Worm (Caenorhabditis elegans) whole organism, young adult: ENCODE results near the gene B0280.9.

Experiments used
- B0019.2 ChIP-seq: fragments of 200-800 bp; sonication (Bioruptor generic); conservative IDR thresholded peaks from 2 replicates; pipeline ENCODE4 v1.3.6; 2022; ENCODE audit warnings: missing genetic modification reagents, missing genetic modification characterization, missing compliant biosample characterization
- B0035.1 ChIP-seq: sonication (generic microtip); optimal IDR thresholded peaks from 2 replicates; lab custom pipeline; 2016; ENCODE audit warnings: missing genetic modification characterization, mild to moderate bottlenecking, missing compliant biosample characterization, missing genotype, missing genetic modification reagents
- B0261.1 ChIP-seq: sonication (generic microtip); optimal IDR thresholded peaks from 2 replicates; lab custom pipeline; 2016; ENCODE audit warnings: mild to moderate bottlenecking, missing genetic modification characterization, moderate library complexity, missing compliant biosample characterization
- F57A8.1 ChIP-seq: fragments of 200-800 bp; sonication (Bioruptor generic); optimal IDR thresholded peaks from 2 replicates; lab custom pipeline; 2018; ENCODE audit warnings: mild to moderate bottlenecking, missing genetic modification characterization, moderate library complexity, missing compliant biosample characterization
- F57C9.4 ChIP-seq: sonication (generic microtip); optimal IDR thresholded peaks from 2 replicates; lab custom pipeline; 2017; ENCODE audit warnings: mild to moderate bottlenecking, missing genetic modification characterization, missing compliant biosample characterization
- T07F8.4 ChIP-seq: sonication (generic microtip); optimal IDR thresholded peaks from 2 replicates; lab custom pipeline; 2016; ENCODE audit warnings: mild to moderate bottlenecking, missing genetic modification characterization, moderate library complexity, missing compliant biosample characterization
- Y56A3A.18 ChIP-seq: fragments of 200-800 bp; sonication (Bioruptor generic); IDR thresholded peaks from 2 replicates; pipeline ENCODE4 v1.3.6; 2022; ENCODE audit warnings: missing genetic modification reagents, missing genetic modification characterization, missing compliant biosample characterization
- Y67H2A.10 ChIP-seq: fragments of 200-800 bp; sonication (Bioruptor generic); conservative IDR thresholded peaks from 2 replicates; pipeline ENCODE4 v1.3.6; 2022; ENCODE audit warnings: missing genetic modification reagents, missing genetic modification characterization, missing compliant biosample characterization
- Y95B8A.8 ChIP-seq: fragments of 200-800 bp; sonication (Bioruptor generic); IDR thresholded peaks from 2 replicates; pipeline ENCODE4 v1.3.6; 2022; ENCODE audit warnings: missing genetic modification reagents, missing genetic modification characterization, missing compliant biosample characterization
- ama-1 ChIP-seq, 3 experiments: fragments of 150-350 bp in 1 of 3; sonication (generic microtip) in 2 of 3; optimal IDR thresholded peaks; 2 replicates each; lab custom pipeline; 2014 to 2018; ENCODE audit warnings: missing biosample characterization in 2 of 3, missing genetic modification characterization in 2 of 3, missing genetic modification reagents in 2 of 3
- aptf-3 ChIP-seq: fragments of 200-800 bp; sonication (Bioruptor generic); IDR thresholded peaks from 2 replicates; pipeline ENCODE4 v1.3.6; 2022; ENCODE audit warnings: missing genetic modification characterization, missing compliant biosample characterization
- attf-3 ChIP-seq: fragments of 200-800 bp; sonication (Bioruptor generic); conservative IDR thresholded peaks from 2 replicates; pipeline ENCODE4 v1.3.6; 2022; ENCODE audit warnings: missing genetic modification reagents, missing genetic modification characterization, missing compliant biosample characterization
- bed-1 ChIP-seq: fragments of 200-800 bp; sonication (Bioruptor generic); IDR thresholded peaks from 2 replicates; pipeline ENCODE4 v1.3.6; 2022; ENCODE audit warnings: missing genetic modification reagents, missing genetic modification characterization, missing compliant biosample characterization
- ceh-58 ChIP-seq: fragments of 200-800 bp; sonication (Bioruptor generic); IDR thresholded peaks from 2 replicates; pipeline ENCODE4 v1.3.6; 2022; ENCODE audit warnings: missing genetic modification characterization, missing compliant biosample characterization
- chd-7 ChIP-seq: sonication (generic microtip); optimal IDR thresholded peaks from 2 replicates; lab custom pipeline; 2016; ENCODE audit warnings: mild to moderate bottlenecking, missing genetic modification characterization, moderate library complexity, missing compliant biosample characterization
- dox-1 ChIP-seq: fragments of 200-800 bp; sonication (Bioruptor generic); IDR thresholded peaks from 2 replicates; pipeline ENCODE4 v1.3.6; 2022; ENCODE audit warnings: missing genetic modification reagents, missing genetic modification characterization, missing compliant biosample characterization
- egrh-3 ChIP-seq: fragments of 200-800 bp; sonication (Bioruptor generic); IDR thresholded peaks from 2 replicates; pipeline ENCODE4 v1.3.6; 2022; ENCODE audit warnings: missing genetic modification reagents, missing genetic modification characterization, missing compliant biosample characterization
- fkh-3 ChIP-seq: sonication (generic microtip); optimal IDR thresholded peaks from 2 replicates; lab custom pipeline; 2016; ENCODE audit warnings: mild to moderate bottlenecking, missing genetic modification characterization, missing compliant biosample characterization
- him-1 ChIP-seq: sonication (generic microtip); optimal IDR thresholded peaks from 2 replicates; lab custom pipeline; 2016; ENCODE audit warnings: missing genotype, missing genetic modification reagents, missing genetic modification characterization, missing compliant biosample characterization
- hrde-1 ChIP-seq: sonication (generic microtip); optimal IDR thresholded peaks from 2 replicates; lab custom pipeline; 2016; ENCODE audit warnings: missing genetic modification characterization, mild to moderate bottlenecking, missing compliant biosample characterization, moderate library complexity, missing genotype, missing genetic modification reagents, borderline replicate concordance
- hsf-1 ChIP-seq: fragments of 200-800 bp; sonication (Bioruptor generic); IDR thresholded peaks from 2 replicates; pipeline ENCODE4 v1.3.6; 2022; ENCODE audit warnings: missing genetic modification reagents, missing genetic modification characterization, missing compliant biosample characterization
- let-526 ChIP-seq: fragments of 200-800 bp; sonication (Bioruptor generic); IDR thresholded peaks from 2 replicates; pipeline ENCODE4 v1.3.6; 2022; ENCODE audit warnings: missing genetic modification reagents, missing genetic modification characterization, missing compliant biosample characterization
- let-607 ChIP-seq, 2 experiments: fragments of 200-800 bp in 1 of 2; sonication (Bioruptor generic) in 1 of 2; sonication (generic microtip) in 1 of 2; optimal IDR thresholded peaks; 2 replicates each; lab custom pipeline; 2016 to 2018; ENCODE audit warnings: mild to moderate bottlenecking in 2 of 2, missing compliant biosample characterization in 2 of 2, missing genetic modification characterization in 2 of 2, moderate library complexity in 2 of 2, missing genotype in 1 of 2
- madf-10 ChIP-seq: sonication (generic microtip); optimal IDR thresholded peaks from 2 replicates; lab custom pipeline; 2016; ENCODE audit warnings: mild to moderate bottlenecking, missing genetic modification characterization, missing compliant biosample characterization
- madf-6 ChIP-seq: fragments of 200-800 bp; sonication (Bioruptor generic); IDR thresholded peaks from 2 replicates; pipeline ENCODE4 v1.3.6; 2022; ENCODE audit warnings: missing genetic modification reagents, missing genetic modification characterization, missing compliant biosample characterization
- mes-4 ChIP-seq: sonication (generic microtip); optimal IDR thresholded peaks from 2 replicates; lab custom pipeline; 2016; ENCODE audit warnings: missing genotype, missing genetic modification characterization, missing compliant biosample characterization
- mxl-1 ChIP-seq: sonication (generic microtip); optimal IDR thresholded peaks from 2 replicates; lab custom pipeline; 2016; ENCODE audit warnings: missing genetic modification characterization, missing compliant biosample characterization
- nhr-120 ChIP-seq: fragments of 200-800 bp; sonication (Bioruptor generic); IDR thresholded peaks from 2 replicates; pipeline ENCODE4 v1.3.6; 2022; ENCODE audit warnings: missing genetic modification characterization, missing compliant biosample characterization
- nhr-27 ChIP-seq: fragments of 200-800 bp; sonication (Bioruptor generic); optimal IDR thresholded peaks from 2 replicates; lab custom pipeline; 2018; ENCODE audit warnings: mild to moderate bottlenecking, missing genetic modification characterization, moderate library complexity, missing compliant biosample characterization
- nhr-80 ChIP-seq: sonication (generic microtip); optimal IDR thresholded peaks from 2 replicates; lab custom pipeline; 2016; ENCODE audit warnings: missing genetic modification characterization, missing compliant biosample characterization
- rpc-1 ChIP-seq, 2 experiments: fragments of 150-350 bp in 1 of 2; sonication (generic microtip) in 1 of 2; optimal IDR thresholded peaks; 2 replicates each; lab custom pipeline; 2014 to 2018; ENCODE audit warnings: missing biosample characterization in 1 of 2, missing genetic modification characterization in 1 of 2, missing genetic modification reagents in 1 of 2, missing genotype in 1 of 2
- sdz-38 ChIP-seq: sonication (generic microtip); optimal IDR thresholded peaks from 2 replicates; lab custom pipeline; 2016; ENCODE audit warnings: missing genotype, missing genetic modification characterization, missing compliant biosample characterization
- sea-2 ChIP-seq: fragments of 200-800 bp; sonication (Bioruptor generic); IDR thresholded peaks from 2 replicates; pipeline ENCODE4 v1.3.6; 2022; ENCODE audit warnings: missing genetic modification characterization, missing compliant biosample characterization
- snpc-3.4 ChIP-seq: sonication (generic microtip); optimal IDR thresholded peaks from 2 replicates; lab custom pipeline; 2017; ENCODE audit warnings: missing genetic modification characterization, mild to moderate bottlenecking, missing compliant biosample characterization, antibody characterized with exemption, moderate library complexity, missing genotype, missing genetic modification reagents
- sptf-2 ChIP-seq: fragments of 200-800 bp; sonication (Bioruptor generic); optimal IDR thresholded peaks from 2 replicates; lab custom pipeline; 2018; ENCODE audit warnings: mild to moderate bottlenecking, missing genetic modification characterization, missing compliant biosample characterization
- unc-130 ChIP-seq: sonication (generic microtip); optimal IDR thresholded peaks from 2 replicates; lab custom pipeline; 2016; ENCODE audit warnings: missing genetic modification reagents, missing genetic modification characterization, missing compliant biosample characterization
- zfh-2 ChIP-seq: fragments of 200-800 bp; sonication (Bioruptor generic); conservative IDR thresholded peaks from 2 replicates; pipeline ENCODE4 v1.3.6; 2022; ENCODE audit warnings: missing genetic modification reagents, missing genetic modification characterization, missing compliant biosample characterization

Gene B0280.9

DNA sequence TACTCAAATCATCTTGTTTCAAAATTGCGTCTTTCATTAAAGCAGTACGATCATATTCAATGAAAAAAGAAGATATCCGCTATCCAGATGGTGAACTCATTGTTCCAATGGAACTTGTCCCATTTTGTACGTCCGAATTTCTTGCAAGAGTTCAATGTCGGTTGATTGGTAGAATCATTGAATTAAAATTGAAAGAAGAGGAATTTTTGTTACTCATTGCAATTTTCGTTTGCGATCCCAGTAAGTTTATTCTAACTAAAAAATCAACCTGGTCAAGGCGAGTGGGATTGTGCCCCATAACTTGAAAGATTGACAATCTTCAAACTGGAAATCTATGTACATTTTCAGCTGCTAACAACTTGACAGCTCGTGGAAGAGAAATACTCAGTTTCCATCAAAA lies 26.2 kb downstream of the B0280.9 start:
- TF ChIP-seq snpc-3.4 (no peak), bed-1 (no peak), attf-3 (GFP tag; lab: Robert Waterston, UW) (no peak), mxl-1 (no peak), rpc-1 (optimal IDR thresholded peaks at IDR 0.05; lab: Kevin White, UChicago) (no peak), rpc-1 (tag; optimal IDR thresholded peaks at IDR 0.05; lab: Kevin White, UChicago) (no peak), nhr-120 (no peak), unc-130 (GFP tag; lab: Kevin White, UChicago) (no peak)
- TF ChIP-seq, all 124 proteins: peak for 0

DNA sequence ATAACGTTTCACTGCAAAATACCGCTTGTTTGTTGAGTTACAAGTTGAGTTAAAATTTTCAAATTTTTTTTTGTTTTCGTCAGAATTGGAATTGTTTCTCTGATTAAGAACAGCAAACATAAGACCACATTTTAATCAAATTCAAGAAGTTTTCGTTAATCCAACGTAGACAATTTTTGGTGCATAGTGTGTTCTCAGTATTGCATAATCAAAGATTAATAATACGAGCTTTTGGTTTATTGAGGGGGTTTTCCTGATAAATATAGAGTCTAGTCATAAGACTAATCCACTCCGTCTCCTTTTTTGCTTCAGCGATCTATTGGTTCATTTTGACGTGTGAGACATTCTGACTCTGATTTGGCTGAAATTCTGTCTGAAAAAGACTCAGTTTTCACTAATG lies 27.5 kb downstream of the B0280.9 start, which contains the start of gene nhr-9:
Gene nhr-9, plus strand, starts transcription at position 307 of the 400 bp plus-strand sequence.
- TF ChIP-seq sea-2 (GFP tag; lab: Robert Waterston, UW): no peak
- TF ChIP-seq let-607 (tag; optimal IDR thresholded peaks at IDR 0.05; lab: Kevin White, UChicago): no peak
- no peak for TF ChIP-seq sptf-2 (GFP tag; lab: Kevin White, UChicago)
- TF ChIP-seq him-1: no peak
- no peak for TF ChIP-seq unc-130 (GFP tag; lab: Kevin White, UChicago)
- no peak for TF ChIP-seq zfh-2 (GFP tag; lab: Robert Waterston, UW)
- no peak for TF ChIP-seq nhr-80 (tag; lab: Kevin White, UChicago)
- TF ChIP-seq B0035.1 (tag; lab: Kevin White, UChicago): no peak
- no peak for TF ChIP-seq F57A8.1
- TF ChIP-seq T07F8.4 (tag; lab: Kevin White, UChicago): no peak
- TF ChIP-seq fkh-3: no peak
- no peak for TF ChIP-seq Y67H2A.10 (GFP tag; lab: Robert Waterston, UW)
- TF ChIP-seq chd-7: no peak
- TF ChIP-seq aptf-3: no peak
- no peak for TF ChIP-seq madf-6 (GFP tag; lab: Robert Waterston, UW)
- TF ChIP-seq bed-1: no peak
- no peak for TF ChIP-seq mes-4 (tag; lab: Kevin White, UChicago)
- no peak for TF ChIP-seq Y95B8A.8 (GFP tag; lab: Robert Waterston, UW)
- TF ChIP-seq B0019.2 (GFP tag; lab: Robert Waterston, UW): no peak
- TF ChIP-seq egrh-3 (GFP tag; lab: Robert Waterston, UW): no peak

- no peak for TF ChIP-seq bed-1
- TF ChIP-seq let-526 (GFP tag; lab: Robert Waterston, UW): no peak
- no peak for TF ChIP-seq hsf-1 (GFP tag; lab: Robert Waterston, UW)
- TF ChIP-seq dox-1 (GFP tag; lab: Robert Waterston, UW): no peak
- TF ChIP-seq nhr-27 (tag; lab: Kevin White, UChicago): no peak
- no peak for TF ChIP-seq Y56A3A.18 (GFP tag; lab: Robert Waterston, UW)
- no peak for TF ChIP-seq F57C9.4 (tag; lab: Kevin White, UChicago)
- TF ChIP-seq ama-1 (optimal IDR thresholded peaks at IDR 0.05; lab: Kevin White, UChicago): no peak
- TF ChIP-seq ama-1 (GFP tag; optimal IDR thresholded peaks at IDR 0.05; lab: Kevin White, UChicago): no peak
- no peak for TF ChIP-seq B0261.1 (tag; lab: Kevin White, UChicago)
- TF ChIP-seq ceh-58: no peak
- TF ChIP-seq hrde-1: no peak
- no peak for TF ChIP-seq zfh-2 (GFP tag; lab: Robert Waterston, UW)
- no peak for TF ChIP-seq sdz-38
- no peak for TF ChIP-seq madf-10 (tag; lab: Kevin White, UChicago)
These were observed 31.7 kb downstream of the B0280.9 start, which contains the start of gene ZK418.2 for ce11 chrIII:7091042-7091441. Gene ZK418.2 (plus strand): TSS chrIII:7091342.
